Worm (Caenorhabditis elegans) whole organism, mixed stage, embryonic: Measurements from ENCODE around the gene trk-1.

Experiments
- bed-3 ChIP-seq: fragments of 200-800 bp; sonication (Bioruptor generic); optimal IDR thresholded peaks from 3 replicates; lab custom pipeline; 2018; ENCODE audit warnings: mild to moderate bottlenecking, missing genetic modification characterization, moderate library complexity, missing compliant biosample characterization
- blmp-1 ChIP-seq: fragments of 150-350 bp; optimal IDR thresholded peaks from 2 replicates; lab custom pipeline; 2014; ENCODE audit warnings: missing biosample characterization, missing genetic modification characterization
- lin-13 ChIP-seq: fragments of 150-350 bp; optimal IDR thresholded peaks from 2 replicates; lab custom pipeline; 2014; ENCODE audit warnings: missing biosample characterization, missing genetic modification characterization
- lsy-2 ChIP-seq: fragments of 150-350 bp; optimal IDR thresholded peaks from 2 replicates; lab custom pipeline; 2014; ENCODE audit warnings: missing biosample characterization, missing genetic modification characterization
- mab-5 ChIP-seq: fragments of 150-350 bp; optimal IDR thresholded peaks from 2 replicates; lab custom pipeline; 2014; ENCODE audit warnings: missing biosample characterization, missing genetic modification characterization
- mep-1 ChIP-seq: fragments of 150-350 bp; optimal IDR thresholded peaks from 2 replicates; lab custom pipeline; 2017; ENCODE audit warnings: missing biosample characterization, missing genetic modification reagents, missing genetic modification characterization, inconsistent platforms
- nhr-237 ChIP-seq: fragments of 150-350 bp; optimal IDR thresholded peaks from 2 replicates; lab custom pipeline; 2014; ENCODE audit warnings: missing biosample characterization, missing genetic modification characterization
- nhr-28 ChIP-seq: fragments of 150-350 bp; optimal IDR thresholded peaks from 2 replicates; lab custom pipeline; 2014; ENCODE audit warnings: missing biosample characterization, missing genetic modification characterization
- nhr-76 ChIP-seq: sonication (generic microtip); optimal IDR thresholded peaks from 2 replicates; lab custom pipeline; 2017; ENCODE audit warnings: missing biosample characterization, missing genetic modification characterization
- tbx-8 ChIP-seq: fragments of 200-800 bp; sonication (Bioruptor generic); optimal IDR thresholded peaks from 2 replicates; lab custom pipeline; 2018; ENCODE audit warnings: mild to moderate bottlenecking, missing genetic modification characterization, moderate library complexity, missing compliant biosample characterization
- unc-62 ChIP-seq: fragments of 150-350 bp; optimal IDR thresholded peaks from 2 replicates; lab custom pipeline; 2014; ENCODE audit warnings: missing biosample characterization, missing genetic modification reagents, missing genetic modification characterization

DNA sequence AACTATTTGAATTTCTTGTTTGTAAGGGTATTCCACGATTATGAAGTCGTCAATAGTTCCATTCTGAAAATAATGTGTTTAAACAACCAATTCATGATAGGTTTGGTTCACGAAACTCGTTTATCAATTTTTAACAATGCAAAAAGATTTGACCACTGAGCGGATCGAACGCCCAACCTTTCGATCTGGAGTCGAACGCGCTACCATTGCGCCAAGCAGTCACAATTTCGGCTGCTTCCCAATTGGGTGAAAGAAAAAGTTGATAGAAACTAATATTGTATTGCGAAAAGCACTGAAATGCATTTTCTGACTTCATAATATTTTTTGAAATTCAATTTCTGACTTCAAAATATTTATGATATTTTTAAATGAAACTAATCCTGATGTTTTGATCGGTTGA lies 5.8 kb downstream of the trk-1 start:
- TF ChIP-seq blmp-1 (no peak), mab-5 (tag; lab: Kevin White, UChicago) (no peak), nhr-237 (tag; lab: Kevin White, UChicago) (no peak), unc-62 (GFP tag; lab: Kevin White, UChicago) (no peak), nhr-28 (tag; lab: Kevin White, UChicago) (no peak), lin-13 (tag; lab: Kevin White, UChicago) (no peak), bed-3 (GFP tag; lab: Kevin White, UChicago) (no peak), mep-1 (tag; lab: Kevin White, UChicago) (no peak), tbx-8 (GFP tag; lab: Kevin White, UChicago) (no peak), lsy-2 (tag; lab: Kevin White, UChicago) (no peak), nhr-76 (tag; lab: Kevin White, UChicago) (no peak)
